Worm (Caenorhabditis elegans): Measurements from ENCODE around the gene Y2H9A.4.

Gene Y2H9A.4

ce11 chrV:13472062-13472461 is 26.4 kb downstream of the Y2H9A.4 start:
- TF ChIP-seq fkh-3 (tag; optimal IDR thresholded peaks at IDR 0.05) (no peak), mcd-1 (GFP tag; IDR thresholded peaks at IDR 0.05) (no peak), dpff-1 (tag; optimal IDR thresholded peaks at IDR 0.05) (no peak), cebp-1 (GFP tag; IDR thresholded peaks at IDR 0.05) (no peak), cebp-1 (tag; optimal IDR thresholded peaks at IDR 0.05) (no peak)

DNA sequence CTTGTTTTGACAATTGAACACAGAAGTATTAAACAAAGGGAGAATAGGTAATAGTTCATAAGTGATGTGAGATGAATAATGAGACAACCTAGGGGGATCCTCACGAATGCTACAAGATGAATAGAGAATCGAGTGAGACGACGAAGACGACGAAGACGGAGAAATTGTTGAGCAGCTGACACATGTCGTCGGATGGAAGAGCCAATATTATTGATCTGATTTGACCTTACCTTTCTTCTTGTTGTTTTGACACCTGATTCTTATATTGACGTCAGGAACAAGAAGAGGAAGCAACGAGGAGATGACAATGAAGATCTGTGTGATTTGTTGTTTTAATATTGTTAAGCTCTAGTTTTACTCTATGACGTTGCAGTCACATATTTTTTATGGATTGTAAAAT is 27.8 kb downstream of the Y2H9A.4 start, which contains the start of gene T10G3.1:
Gene T10G3.1 (minus strand): TSS at position 213 of the 400 bp plus-strand sequence.
- TF ChIP-seq F57A8.1 (GFP tag; optimal IDR thresholded peaks at IDR 0.05) (no peak), aptf-3 (GFP tag; IDR thresholded peaks at IDR 0.05) (no peak), B0035.1 (tag; optimal IDR thresholded peaks at IDR 0.05) (no peak), nhr-27 (tag; optimal IDR thresholded peaks at IDR 0.05) (no peak)

DNA sequence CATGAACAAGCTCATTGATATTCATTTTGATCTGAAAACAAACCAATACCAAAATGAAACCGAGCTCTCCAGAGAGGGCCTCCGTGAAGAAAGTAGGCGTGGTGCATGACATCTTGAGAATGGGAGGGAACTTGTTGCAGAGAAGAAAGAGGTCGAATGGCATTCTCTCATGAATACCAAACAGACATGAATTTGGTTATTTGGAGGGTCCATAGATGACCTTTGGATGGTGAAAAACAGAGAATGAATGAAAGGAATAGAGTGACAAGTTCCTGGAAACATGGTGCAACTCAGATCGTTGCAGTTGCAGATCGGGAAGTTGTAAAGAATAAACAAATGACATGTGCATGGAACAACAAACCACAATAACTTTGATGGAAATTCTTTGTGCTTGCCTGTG is 30.7 kb downstream of the Y2H9A.4 start, which contains the start of gene T10G3.8:
Gene T10G3.8 (minus strand): TSS at position 101 of the 400 bp plus-strand sequence.
- TF ChIP-seq xnd-1 (tag; optimal IDR thresholded peaks at IDR 0.05): no peak
- TF ChIP-seq hmg-1.2 (GFP tag; IDR thresholded peaks at IDR 0.05): no peak
- TF ChIP-seq egrh-3 (GFP tag; IDR thresholded peaks at IDR 0.05): no peak
- TF ChIP-seq nhr-80 (tag; optimal IDR thresholded peaks at IDR 0.05): no peak
- no peak for TF ChIP-seq Y53F4B.3 (GFP tag; IDR thresholded peaks at IDR 0.05)
- TF ChIP-seq F57C9.4 (tag; optimal IDR thresholded peaks at IDR 0.05): no peak
- no peak for TF ChIP-seq somi-1 (GFP tag; optimal IDR thresholded peaks at IDR 0.05)
- TF ChIP-seq C17E4.6 (GFP tag; IDR thresholded peaks at IDR 0.05): no peak
- TF ChIP-seq zim-3 (tag; optimal IDR thresholded peaks at IDR 0.05): no peak
- no peak for TF ChIP-seq B0035.1 (tag; optimal IDR thresholded peaks at IDR 0.05)
- TF ChIP-seq ets-4 (GFP tag; optimal IDR thresholded peaks at IDR 0.05): no peak
- no peak for TF ChIP-seq Y95B8A.8 (GFP tag; IDR thresholded peaks at IDR 0.05)
- no peak for TF ChIP-seq K11D2.4 (GFP tag; IDR thresholded peaks at IDR 0.05)
- TF ChIP-seq unc-62 (GFP tag; optimal IDR thresholded peaks at IDR 0.05): no peak
- no peak for TF ChIP-seq madf-6 (GFP tag; IDR thresholded peaks at IDR 0.05)

DNA sequence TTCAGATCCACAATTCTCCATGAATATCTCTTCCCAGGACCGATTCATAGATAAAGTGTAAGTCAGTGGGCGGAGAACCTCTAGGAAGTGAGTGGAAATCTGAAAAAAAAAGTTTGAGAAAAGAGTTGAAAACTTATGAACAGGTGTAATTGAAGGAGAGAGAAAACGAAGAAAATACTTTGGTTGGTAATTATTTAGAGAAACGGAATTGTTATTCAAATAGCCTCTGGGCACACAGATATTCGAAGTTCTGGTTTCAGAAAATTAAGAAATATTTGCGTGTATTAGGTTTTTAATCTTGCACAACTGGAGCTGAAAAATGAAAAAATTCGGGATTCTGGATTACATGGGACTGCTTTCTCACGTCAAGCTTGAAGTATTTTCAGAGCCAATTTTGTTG is 34.1 kb downstream of the Y2H9A.4 start, which contains the start of gene T10G3.2:
Gene T10G3.2 (minus strand): TSS at position 101 of the 400 bp plus-strand sequence.
- no peak for TF ChIP-seq ZK185.1 (tag; optimal IDR thresholded peaks at IDR 0.05; ENCODE audit: poor library complexity, severe bottlenecking)
- no peak for TF ChIP-seq F23B12.7 (tag; optimal IDR thresholded peaks at IDR 0.05; ENCODE audit: insufficient read depth)
- TF ChIP-seq tlf-1 (GFP tag; optimal IDR thresholded peaks at IDR 0.05): no peak
- no peak for TF ChIP-seq mel-28 (tag; optimal IDR thresholded peaks at IDR 0.05; ENCODE audit: borderline replicate concordance)
- TF ChIP-seq pbrm-1 (GFP tag; IDR thresholded peaks at IDR 0.05): no peak
- no peak for TF ChIP-seq lin-26 (GFP tag; IDR thresholded peaks at IDR 0.05)
- no peak for TF ChIP-seq aptf-2 (GFP tag; conservative IDR thresholded peaks at IDR 0.05)
- no peak for TF ChIP-seq ztf-22 (GFP tag; optimal IDR thresholded peaks at IDR 0.05)
- no peak for TF ChIP-seq B0261.1 (tag; optimal IDR thresholded peaks at IDR 0.05)
- TF ChIP-seq tbx-9 (tag; optimal IDR thresholded peaks at IDR 0.05; ENCODE audit: borderline replicate concordance): no peak
- no peak for TF ChIP-seq nfyb-1 (GFP tag; IDR thresholded peaks at IDR 0.05)
- no peak for TF ChIP-seq let-526 (GFP tag; IDR thresholded peaks at IDR 0.05)
- TF ChIP-seq ama-1 (optimal IDR thresholded peaks at IDR 0.05): no peak
- no peak for TF ChIP-seq ama-1 (GFP tag; optimal IDR thresholded peaks at IDR 0.05)
- no peak for TF ChIP-seq F37B4.10 (GFP tag; IDR thresholded peaks at IDR 0.05)
- no peak for TF ChIP-seq T07F8.4 (tag; optimal IDR thresholded peaks at IDR 0.05)
- no peak for TF ChIP-seq lin-40 (tag; optimal IDR thresholded peaks at IDR 0.05)
- TF ChIP-seq ekl-4 (GFP tag; IDR thresholded peaks at IDR 0.05): no peak
- no peak for TF ChIP-seq hrde-1 (tag; optimal IDR thresholded peaks at IDR 0.05; ENCODE audit: borderline replicate concordance)
